Fruit fly (Drosophila melanogaster) whole organism: ENCODE results near the gene Fign.

Source experiments
- CG8478 ChIP-seq: fragments of >200 bp; optimal IDR thresholded peaks from 2 replicates; lab custom pipeline; 2018; ENCODE audit warnings: inconsistent platforms
- Dll ChIP-seq: fragments of >200 bp; optimal IDR thresholded peaks from 2 replicates; lab custom pipeline; 2017
- EcR ChIP-seq, 2 experiments: fragments of >200 bp; optimal IDR thresholded peaks; 2 replicates each; lab custom pipeline; 2017; ENCODE audit warnings: missing biosample characterization in 2 of 2, missing genetic modification characterization in 2 of 2, missing genetic modification reagents in 2 of 2
- pan ChIP-seq: fragments of >200 bp; optimal IDR thresholded peaks from 2 replicates; lab custom pipeline; 2017
- psq ChIP-seq: fragments of >200 bp; optimal IDR thresholded peaks from 2 replicates; lab custom pipeline; 2017
- usp ChIP-seq: fragments of >200 bp; optimal IDR thresholded peaks from 2 replicates; lab custom pipeline; 2017; ENCODE audit warnings: missing biosample characterization, missing genetic modification characterization, mixed read lengths

Gene Fign

dm6 chr2L:3351575-3352219, 32.0 kb upstream of the Fign start:
- no peak for TF ChIP-seq psq (lab: Kevin White, UChicago)
- no peak for TF ChIP-seq usp (GFP tag; lab: Kevin White, UChicago)
- no peak for TF ChIP-seq pan (lab: Kevin White, UChicago)
- no peak for TF ChIP-seq CG8478 (lab: Kevin White, UChicago)
- TF ChIP-seq EcR (GFP tag; optimal IDR thresholded peaks at IDR 0.05; lab: Kevin White, UChicago), result no peak
- TF ChIP-seq Dll (lab: Kevin White, UChicago), result no peak

DNA sequence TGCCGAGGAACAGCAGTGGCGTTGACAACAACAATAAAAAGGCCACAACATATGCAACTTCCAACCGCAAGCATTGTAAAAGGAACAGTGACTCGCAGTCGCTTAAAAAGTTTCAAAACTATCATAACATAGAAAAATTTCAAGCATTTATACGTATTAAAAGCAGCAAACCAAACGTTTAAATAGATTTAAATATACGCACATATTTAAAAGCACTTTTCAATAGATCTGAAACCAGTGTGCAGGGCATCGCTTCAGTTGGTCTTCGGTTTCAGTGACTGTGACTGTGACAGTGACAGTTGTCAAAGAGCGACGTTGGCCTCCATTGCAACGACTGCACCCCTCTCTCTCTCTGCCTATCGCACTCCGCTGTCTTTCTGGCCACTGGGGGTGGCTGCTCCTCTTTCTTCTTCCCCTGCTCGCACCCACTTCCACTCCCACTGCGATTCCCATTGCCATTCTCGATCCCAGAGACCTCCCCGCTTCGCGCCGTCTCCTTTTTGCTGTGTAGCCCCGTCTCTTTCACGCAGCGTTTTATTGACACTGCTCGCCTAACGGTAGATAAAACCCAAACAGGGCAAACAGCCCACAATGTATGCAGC, 28.6 kb upstream of the Fign start:
- TF ChIP-seq CG8478 (lab: Kevin White, UChicago) (no peak), psq (lab: Kevin White, UChicago) (no peak), EcR (GFP tag; optimal IDR thresholded peaks at IDR 0.05; lab: Kevin White, UChicago) (no peak), pan (lab: Kevin White, UChicago) (no peak), Dll (lab: Kevin White, UChicago) (no peak), usp (GFP tag; lab: Kevin White, UChicago) (no peak)

- TF ChIP-seq pan (lab: Kevin White, UChicago), result no peak
- TF ChIP-seq Dll (lab: Kevin White, UChicago), result no peak
- no peak for TF ChIP-seq CG8478 (lab: Kevin White, UChicago)
- TF ChIP-seq usp (GFP tag; lab: Kevin White, UChicago), result no peak
- TF ChIP-seq psq (lab: Kevin White, UChicago), result no peak
- TF ChIP-seq EcR (GFP tag; optimal IDR thresholded peaks at IDR 0.05; lab: Kevin White, UChicago), result no peak
These were observed 26.8 kb upstream of the Fign start for dm6 chr2L:3346483-3346839.

DNA sequence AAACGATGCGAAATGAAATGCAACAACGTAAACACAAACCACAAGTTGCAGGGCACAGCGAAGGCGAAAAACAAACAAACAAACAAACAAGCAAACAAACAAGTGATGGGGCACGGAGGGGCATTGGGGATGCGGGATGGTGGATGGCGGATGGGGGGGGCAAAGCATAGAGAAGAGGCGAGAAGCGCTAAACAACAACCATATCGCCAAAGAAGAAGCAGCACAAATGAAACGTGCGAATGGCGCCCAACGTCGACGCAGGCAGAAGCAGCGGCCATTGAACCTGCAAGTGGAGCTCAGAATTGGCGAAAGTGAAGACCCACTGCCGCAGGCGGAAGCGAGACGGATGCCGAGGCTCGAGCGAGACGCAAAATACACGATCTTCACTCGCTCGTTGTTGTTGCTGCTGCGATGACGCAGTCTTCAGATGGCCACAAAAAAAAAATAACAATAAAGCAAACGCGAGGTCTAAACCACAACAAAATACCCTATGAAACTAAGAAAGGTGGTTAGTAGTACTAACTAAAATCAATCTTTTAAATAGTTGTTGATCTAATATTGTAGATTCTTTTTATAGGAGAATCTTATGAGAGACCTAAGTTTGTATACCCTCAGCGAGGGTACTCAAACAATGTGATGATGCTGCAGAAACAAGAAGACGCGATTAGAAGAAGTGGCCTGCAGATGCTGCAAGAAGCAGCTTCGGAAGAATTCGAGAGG, 26.3 kb upstream of the Fign start:
- TF ChIP-seq Dll (lab: Kevin White, UChicago) (peak; percentile 14), pan (lab: Kevin White, UChicago) (no peak), EcR (GFP tag; optimal IDR thresholded peaks at IDR 0.05; lab: Kevin White, UChicago) (peak; percentile 91 to 97), psq (lab: Kevin White, UChicago) (no peak), CG8478 (lab: Kevin White, UChicago) (no peak), usp (GFP tag; lab: Kevin White, UChicago) (no peak)

DNA sequence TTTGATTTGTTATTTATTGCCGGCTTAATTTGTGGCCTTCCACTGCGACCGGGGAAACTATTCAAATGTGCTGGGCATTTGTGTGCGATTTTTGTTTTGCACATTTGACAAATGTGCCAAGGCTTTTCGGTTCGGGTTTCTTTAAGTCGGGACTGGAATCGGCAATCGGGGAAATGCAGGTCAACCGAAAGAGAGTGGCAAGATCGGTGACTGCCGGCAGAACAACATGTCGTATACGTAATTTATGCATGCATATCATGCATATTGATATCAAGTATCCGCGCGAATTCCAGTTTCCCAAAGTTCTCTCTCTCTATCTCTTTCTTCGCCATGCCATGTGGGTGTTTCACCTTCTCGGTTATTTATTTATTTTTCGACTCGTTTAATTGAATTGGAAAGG, 22.7 kb upstream of the Fign start:
- no peak for TF ChIP-seq usp (GFP tag; lab: Kevin White, UChicago)
- TF ChIP-seq Dll (lab: Kevin White, UChicago), result no peak
- no peak for TF ChIP-seq CG8478 (lab: Kevin White, UChicago)
- TF ChIP-seq EcR (GFP tag; optimal IDR thresholded peaks at IDR 0.05; lab: Kevin White, UChicago), result no peak
- no peak for TF ChIP-seq pan (lab: Kevin White, UChicago)
- no peak for TF ChIP-seq psq (lab: Kevin White, UChicago)

dm6 chr2L:3341231-3341935, 21.7 kb upstream of the Fign start:
- no peak for TF ChIP-seq psq (lab: Kevin White, UChicago)
- peak; percentile 10 to 68 for TF ChIP-seq EcR (GFP tag; optimal IDR thresholded peaks at IDR 0.05; lab: Kevin White, UChicago)

DNA sequence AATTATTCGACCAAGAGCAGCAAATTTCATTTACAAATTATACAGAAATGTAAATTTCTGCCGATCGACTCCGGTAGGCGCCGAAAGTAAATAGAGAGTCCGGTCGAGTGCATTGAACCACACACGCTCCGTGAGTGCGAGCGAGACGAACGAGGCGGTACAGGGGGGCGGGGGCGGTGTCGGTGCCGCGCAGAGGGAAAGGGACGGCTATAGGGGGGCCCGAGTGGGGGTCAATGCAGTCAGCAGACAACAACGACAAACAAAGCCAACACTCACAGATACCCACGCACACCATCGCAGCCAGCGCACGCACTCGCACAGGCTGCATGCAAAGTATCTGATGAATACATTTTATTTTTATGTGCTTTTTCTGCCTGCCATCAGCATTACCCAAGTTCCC, 19.7 kb upstream of the Fign start:
- TF ChIP-seq psq (lab: Kevin White, UChicago) (no peak), EcR (GFP tag; optimal IDR thresholded peaks at IDR 0.05; lab: Kevin White, UChicago) (peak; percentile 96 to 97)

DNA sequence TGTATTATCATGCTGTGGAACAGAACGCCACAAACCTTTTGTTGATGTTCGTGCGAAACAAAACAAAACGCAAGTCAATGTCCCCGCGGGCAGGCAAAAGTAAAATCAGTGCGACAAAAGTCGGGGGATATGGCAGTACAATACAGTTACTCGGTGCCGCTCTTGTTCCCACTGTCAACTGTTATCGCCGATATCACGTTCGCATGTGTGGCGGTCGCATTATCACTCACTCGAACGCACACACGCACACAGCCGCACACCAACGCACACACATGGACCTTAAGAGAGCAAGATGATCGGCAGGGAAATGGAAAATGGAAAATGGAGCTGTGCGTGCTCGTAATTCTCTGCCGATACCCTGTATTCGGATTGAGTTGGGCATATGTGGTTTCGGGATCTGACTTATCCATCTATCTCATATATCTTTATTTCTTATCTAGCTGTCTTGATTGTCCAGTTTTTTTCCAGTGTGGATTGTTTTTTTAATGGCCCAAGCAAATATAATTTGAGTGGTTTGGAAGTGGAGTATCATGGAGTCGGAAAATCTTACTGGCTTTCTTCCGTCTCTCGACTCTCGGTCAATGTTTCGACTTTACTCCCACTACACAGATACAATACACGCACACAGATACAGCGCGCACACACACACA, 19.0 kb upstream of the Fign start:
- no peak for TF ChIP-seq usp (GFP tag; lab: Kevin White, UChicago)
- TF ChIP-seq Dll (lab: Kevin White, UChicago), result no peak
- peak; percentile 57 for TF ChIP-seq pan (lab: Kevin White, UChicago)

DNA sequence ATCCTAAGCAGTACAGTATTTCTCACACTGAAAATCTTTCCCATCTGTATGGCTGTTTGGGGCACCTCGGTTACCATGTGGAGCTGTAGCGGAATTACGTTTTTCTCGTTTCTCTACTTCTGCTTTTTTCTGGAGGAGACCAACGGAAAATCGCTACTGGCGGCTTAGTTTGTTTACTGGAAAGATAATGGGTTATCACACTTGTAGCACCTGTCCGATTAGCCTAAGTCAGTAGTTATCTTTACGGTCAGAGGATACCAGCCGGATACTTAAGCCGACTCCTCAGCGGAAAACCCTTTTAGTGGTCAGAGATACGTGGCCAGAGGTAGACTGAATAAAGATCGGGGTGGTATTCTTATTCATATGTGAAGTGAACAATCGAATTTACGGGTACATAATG, 12.8 kb upstream of the Fign start, which contains the start of gene CG15408:
Gene CG15408, plus strand, starts transcription at position 301 of the 400 bp plus-strand sequence.
- TF ChIP-seq Dll (lab: Kevin White, UChicago) (no peak), EcR (GFP tag; optimal IDR thresholded peaks at IDR 0.05; lab: Kevin White, UChicago) (no peak), pan (lab: Kevin White, UChicago) (no peak), usp (GFP tag; lab: Kevin White, UChicago) (no peak), CG8478 (lab: Kevin White, UChicago) (no peak), psq (lab: Kevin White, UChicago) (no peak)

dm6 chr2L:3330628-3331027, 11.0 kb upstream of the Fign start, which contains the start of gene CG3285:
TSS of gene CG3285 (plus strand) at chr2L:3330928.
- TF ChIP-seq EcR (GFP tag; optimal IDR thresholded peaks at IDR 0.05; lab: Kevin White, UChicago) (no peak), usp (GFP tag; lab: Kevin White, UChicago) (no peak), CG8478 (lab: Kevin White, UChicago) (no peak), pan (lab: Kevin White, UChicago) (no peak), Dll (lab: Kevin White, UChicago) (no peak), psq (lab: Kevin White, UChicago) (no peak)
